Fruit fly (Drosophila melanogaster): Measurements from ENCODE around the gene Kdm3.

Gene Kdm3

dm6 chr3R:9503329-9504088, 12.3 kb upstream of the Kdm3 start:
- TF ChIP-seq noc (tag; optimal IDR thresholded peaks at IDR 0.05): no peak

DNA sequence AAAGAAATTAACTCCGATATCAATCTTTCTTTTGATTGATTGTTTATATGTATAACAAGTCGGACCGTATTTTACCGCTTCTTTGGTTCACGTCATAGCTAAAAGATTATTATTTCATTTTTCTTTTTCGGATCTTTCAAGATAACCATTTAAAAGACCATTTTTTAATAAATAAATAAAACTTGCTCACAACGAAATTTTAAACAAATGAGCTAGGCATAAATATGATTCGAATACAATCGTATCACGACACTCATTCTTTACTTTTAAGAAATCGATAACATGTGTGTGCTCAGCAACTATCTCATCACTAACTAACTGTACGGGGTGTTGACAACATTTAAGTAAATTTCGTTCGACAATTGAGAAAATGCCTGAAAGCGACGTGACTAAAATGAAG, 11.5 kb upstream of the Kdm3 start, which contains the start of gene CG8149:
Gene CG8149 (plus strand): TSS at position 302 of the 400 bp plus-strand sequence.
- TF ChIP-seq noc (tag; optimal IDR thresholded peaks at IDR 0.05): peak; percentile 13

DNA sequence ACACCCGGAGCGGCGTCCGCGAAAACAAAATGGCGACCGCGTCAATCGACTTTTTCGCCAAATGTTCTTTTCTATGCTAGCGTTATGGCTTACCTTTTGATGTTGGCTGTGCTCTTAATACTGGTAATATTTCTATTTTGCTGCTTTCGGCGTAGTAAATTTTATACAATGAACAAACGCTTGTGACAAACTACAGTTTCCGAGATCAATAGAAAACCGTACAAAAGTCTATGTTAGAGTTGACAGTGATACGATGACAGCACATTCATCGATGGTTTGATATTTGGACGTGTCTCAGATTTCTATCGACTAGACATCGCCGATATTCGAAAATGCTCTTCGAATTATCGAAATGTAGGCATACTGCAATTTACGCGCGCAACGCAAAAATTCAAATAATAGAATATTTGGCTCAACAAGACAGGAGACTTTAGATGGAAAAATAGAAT, 5.7 kb upstream of the Kdm3 start, which contains the start of gene rump:
Gene rump (minus strand): TSS at position 255 of the 449 bp plus-strand sequence.
- TF ChIP-seq noc (tag; optimal IDR thresholded peaks at IDR 0.05): no peak

- TF ChIP-seq noc (tag; optimal IDR thresholded peaks at IDR 0.05): no peak
Observed at dm6 chr3R:9512193-9513051, 3.4 kb upstream of the Kdm3 start.

DNA sequence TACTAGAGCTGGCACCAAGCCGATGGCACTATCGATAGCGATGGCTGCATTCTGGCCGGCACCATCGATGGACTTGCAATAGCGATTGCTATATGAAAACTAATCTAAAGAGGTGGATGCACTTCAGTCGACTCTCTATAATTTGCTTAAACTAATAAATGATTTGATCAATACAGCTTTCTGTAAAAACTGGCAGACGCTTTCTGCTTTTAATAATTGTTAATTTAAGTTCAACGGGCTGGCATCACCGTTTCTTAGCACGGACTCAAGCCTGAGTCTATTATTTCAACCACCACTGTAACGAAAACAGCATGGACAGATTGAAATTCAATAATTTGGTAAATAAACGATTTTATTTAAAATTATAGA, 2.8 kb upstream of the Kdm3 start, which contains the start of the genes Ras85D and Rlb1:
Gene Ras85D (minus strand): TSS at position 16 of the 369 bp plus-strand sequence.
Gene Rlb1 (plus strand): TSS at position 276 of the 369 bp plus-strand sequence.
- peak; percentile 75 for TF ChIP-seq noc (tag; optimal IDR thresholded peaks at IDR 0.05)

DNA sequence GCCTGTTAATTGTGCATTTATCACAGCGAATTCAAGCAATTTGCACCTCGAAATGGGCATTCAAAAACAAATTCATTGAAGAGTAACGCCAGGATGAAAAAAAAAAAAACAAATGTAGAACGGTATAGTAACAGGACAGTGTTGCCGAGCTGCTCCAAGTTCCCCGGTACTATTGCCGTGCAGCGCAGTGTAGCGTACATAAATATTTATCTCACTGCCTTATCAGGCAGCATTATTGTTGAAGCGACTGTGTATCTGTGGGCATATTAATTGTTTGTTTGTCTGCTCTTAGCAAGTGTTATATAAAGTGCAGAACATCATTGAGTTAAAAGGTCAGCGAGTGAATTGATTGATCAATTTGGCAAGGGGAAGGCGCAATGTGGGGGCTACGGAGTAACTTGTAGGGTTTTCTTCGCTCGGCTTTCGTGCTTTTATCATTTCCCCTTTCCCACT, 619 bp downstream of the Kdm3 start:
- TF ChIP-seq noc (tag; optimal IDR thresholded peaks at IDR 0.05): no peak

- peak; percentile 96 for TF ChIP-seq noc (tag; optimal IDR thresholded peaks at IDR 0.05)
Observed at dm6 chr3R:9527907-9528842, 12.4 kb downstream of the Kdm3 start.

DNA sequence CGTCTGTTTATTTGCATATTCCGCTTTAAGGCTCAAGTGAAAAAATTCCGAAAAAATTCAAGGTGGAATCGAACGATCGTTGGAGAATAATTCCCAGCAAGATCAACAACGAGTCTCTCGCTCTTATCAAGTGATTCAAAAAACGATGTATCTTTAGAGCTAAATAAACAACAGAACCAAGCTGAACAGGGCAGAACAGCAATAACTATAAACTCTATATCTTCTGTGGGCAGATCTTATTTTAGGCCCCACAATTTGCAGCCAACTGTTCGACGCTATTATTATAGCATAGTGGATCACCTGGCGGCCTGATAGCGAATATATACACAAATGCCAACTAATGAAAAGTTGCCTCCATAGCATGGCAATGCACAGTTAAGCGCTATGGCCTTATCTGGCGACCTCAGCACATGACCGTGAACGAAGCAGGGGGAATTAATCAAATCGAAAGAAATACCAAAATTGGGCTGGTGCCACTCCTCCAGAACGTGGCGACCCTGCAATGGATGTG, 13.6 kb downstream of the Kdm3 start:
- TF ChIP-seq noc (tag; optimal IDR thresholded peaks at IDR 0.05): no peak

DNA sequence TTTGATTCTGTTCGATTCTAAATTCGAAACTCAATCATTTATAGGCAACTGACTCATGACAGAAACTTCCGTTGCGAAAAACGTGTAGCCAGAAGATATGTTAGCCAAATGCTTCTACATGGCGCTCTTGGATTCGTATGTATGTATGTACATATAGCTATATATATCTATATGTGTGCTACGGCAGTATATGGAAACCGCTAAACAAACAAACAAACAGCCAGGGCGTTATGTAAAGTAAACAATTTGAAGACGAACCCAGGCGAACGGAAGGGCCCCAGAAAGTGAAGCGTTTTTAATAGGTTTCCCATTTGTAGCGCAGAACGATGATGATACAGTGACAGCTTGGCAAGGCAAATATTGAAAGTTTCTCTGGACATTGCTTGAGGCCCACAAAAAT, 14.1 kb downstream of the Kdm3 start:
- TF ChIP-seq noc (tag; optimal IDR thresholded peaks at IDR 0.05): no peak

DNA sequence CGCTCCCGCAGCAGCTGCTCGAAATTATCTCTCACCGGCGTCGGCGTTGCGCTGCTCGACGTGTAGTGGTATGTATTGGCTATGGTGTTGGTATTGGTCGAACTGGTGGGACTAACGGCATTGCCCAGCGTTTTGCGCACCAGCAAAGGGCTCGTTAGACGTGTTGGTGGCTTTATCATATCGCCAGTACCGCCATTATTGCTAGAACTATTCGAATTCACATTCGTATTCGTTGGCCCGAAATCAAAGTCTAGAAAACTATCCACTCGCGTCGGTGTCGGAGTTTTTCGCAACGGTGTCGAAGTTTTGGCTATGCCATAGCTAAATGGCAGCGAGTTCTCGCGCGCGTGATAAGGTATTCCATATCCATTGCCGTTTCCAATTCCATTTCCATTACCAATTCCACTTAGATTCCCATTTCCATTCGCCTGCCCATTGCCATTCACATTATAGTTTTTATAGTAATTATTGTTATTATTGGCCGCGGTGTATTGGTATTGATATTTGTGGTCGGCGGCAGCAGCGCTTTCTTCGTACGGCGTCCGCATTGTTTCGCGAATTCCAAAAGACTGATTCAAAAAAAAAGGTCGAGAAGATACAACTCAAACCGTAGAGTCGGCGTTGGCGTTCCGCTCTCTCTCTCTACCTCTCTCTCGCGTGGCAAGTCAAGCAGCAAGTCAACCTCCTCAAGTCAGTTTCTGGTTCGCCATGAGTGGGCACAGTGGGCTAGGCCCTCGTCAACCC, 16.8 kb downstream of the Kdm3 start, which contains the start of gene by:
Gene by (minus strand): TSS at position 575 of the 744 bp plus-strand sequence.
- TF ChIP-seq noc (tag; optimal IDR thresholded peaks at IDR 0.05): no peak

dm6 chr3R:9533181-9534124, 17.6 kb downstream of the Kdm3 start:
- TF ChIP-seq noc (tag; optimal IDR thresholded peaks at IDR 0.05): peak; percentile 98

- peak; percentile 79 for TF ChIP-seq noc (tag; optimal IDR thresholded peaks at IDR 0.05)
Observed at dm6 chr3R:9534125-9534496, 18.3 kb downstream of the Kdm3 start.

dm6 chr3R:9534595-9535217, 18.9 kb downstream of the Kdm3 start:
- TF ChIP-seq noc (tag; optimal IDR thresholded peaks at IDR 0.05): no peak

Measured in whole organism, larva.